Worm (Caenorhabditis elegans) whole organism, late embryonic: ENCODE measurements around the gene math-25.

Experiments
- C08G9.2 ChIP-seq: sonication (generic microtip); optimal IDR thresholded peaks from 2 replicates; lab custom pipeline; 2016; ENCODE audit warnings: mild to moderate bottlenecking, missing genetic modification characterization, moderate library complexity, missing compliant biosample characterization
- C38D4.7 ChIP-seq: fragments of 200-800 bp; sonication (Bioruptor generic); optimal IDR thresholded peaks from 2 replicates; lab custom pipeline; 2018; ENCODE audit warnings: mild to moderate bottlenecking, missing genetic modification characterization, moderate library complexity, missing compliant biosample characterization
- F13H6.1 ChIP-seq: sonication (generic microtip); optimal IDR thresholded peaks from 2 replicates; lab custom pipeline; 2016; ENCODE audit warnings: missing genetic modification characterization, missing compliant biosample characterization
- K09A11.1 ChIP-seq: sonication (generic microtip); optimal IDR thresholded peaks from 2 replicates; lab custom pipeline; 2017; ENCODE audit warnings: antibody characterized with exemption, mild to moderate bottlenecking, missing genetic modification characterization, missing compliant biosample characterization; ENCODE audit not compliant: insufficient read depth
- T23F11.4 ChIP-seq: fragments of 200-800 bp; sonication (Bioruptor generic); optimal IDR thresholded peaks from 2 replicates; lab custom pipeline; 2018; ENCODE audit warnings: mild to moderate bottlenecking, missing genetic modification characterization, missing compliant biosample characterization
- Y22D7AL.16 ChIP-seq: sonication (generic microtip); optimal IDR thresholded peaks from 2 replicates; lab custom pipeline; 2016; ENCODE audit warnings: missing genetic modification characterization, missing compliant biosample characterization
- ahr-1 ChIP-seq: sonication (generic microtip); optimal IDR thresholded peaks from 2 replicates; lab custom pipeline; 2016; ENCODE audit warnings: missing genetic modification characterization, missing compliant biosample characterization
- ama-1 ChIP-seq: fragments of 150-350 bp; optimal IDR thresholded peaks from 2 replicates; lab custom pipeline; 2014
- ceh-14 ChIP-seq: sonication (generic microtip); optimal IDR thresholded peaks from 2 replicates; lab custom pipeline; 2016; ENCODE audit warnings: missing genotype, missing genetic modification characterization, missing compliant biosample characterization
- ceh-18 ChIP-seq: sonication (generic microtip); optimal IDR thresholded peaks from 2 replicates; lab custom pipeline; 2016; ENCODE audit warnings: missing genetic modification characterization, missing compliant biosample characterization
- ceh-19 ChIP-seq: fragments of 200-800 bp; sonication (Bioruptor generic); optimal IDR thresholded peaks from 2 replicates; lab custom pipeline; 2018; ENCODE audit warnings: mild to moderate bottlenecking, missing genetic modification characterization, missing compliant biosample characterization
- ceh-2 ChIP-seq: sonication (generic microtip); optimal IDR thresholded peaks from 2 replicates; lab custom pipeline; 2016; ENCODE audit warnings: missing genotype, missing genetic modification characterization, missing compliant biosample characterization
- ceh-22 ChIP-seq: sonication (generic microtip); optimal IDR thresholded peaks from 2 replicates; lab custom pipeline; 2017; ENCODE audit warnings: missing biosample characterization, missing genetic modification characterization
- ceh-30 ChIP-seq: fragments of 150-350 bp; optimal IDR thresholded peaks from 2 replicates; lab custom pipeline; 2014; ENCODE audit warnings: missing biosample characterization, missing genetic modification characterization
- ceh-34 ChIP-seq: sonication (generic microtip); optimal IDR thresholded peaks from 2 replicates; lab custom pipeline; 2016; ENCODE audit warnings: mild to moderate bottlenecking, missing genetic modification characterization, missing compliant biosample characterization
- ceh-45 ChIP-seq: fragments of 200-800 bp; sonication (Bioruptor generic); IDR thresholded peaks from 2 replicates; pipeline ENCODE4 v1.3.6; 2022; ENCODE audit warnings: missing genetic modification reagents, missing genetic modification characterization, missing compliant biosample characterization
- ceh-6 ChIP-seq: fragments of 200-800 bp; sonication (Bioruptor generic); optimal IDR thresholded peaks from 2 replicates; lab custom pipeline; 2018; ENCODE audit warnings: mild to moderate bottlenecking, missing genetic modification characterization, missing compliant biosample characterization
- ceh-9 ChIP-seq: sonication (generic microtip); optimal IDR thresholded peaks from 2 replicates; lab custom pipeline; 2016; ENCODE audit warnings: mild to moderate bottlenecking, missing genetic modification characterization, inconsistent platforms, missing compliant biosample characterization
- che-1 ChIP-seq: sonication (generic microtip); optimal IDR thresholded peaks from 2 replicates; lab custom pipeline; 2016; ENCODE audit warnings: mild to moderate bottlenecking, missing genetic modification characterization, missing compliant biosample characterization
- dmd-4 ChIP-seq: sonication (generic microtip); optimal IDR thresholded peaks from 2 replicates; lab custom pipeline; 2016; ENCODE audit warnings: borderline replicate concordance, missing genetic modification characterization, missing compliant biosample characterization
- ets-4 ChIP-seq: sonication (generic microtip); optimal IDR thresholded peaks from 2 replicates; lab custom pipeline; 2016; ENCODE audit warnings: missing genetic modification characterization, missing compliant biosample characterization
- eyg-1 ChIP-seq: sonication (generic microtip); optimal IDR thresholded peaks from 2 replicates; lab custom pipeline; 2016; ENCODE audit warnings: missing genotype, missing genetic modification characterization, missing compliant biosample characterization
- fkh-10 ChIP-seq: fragments of 150-350 bp; optimal IDR thresholded peaks from 2 replicates; lab custom pipeline; 2014; ENCODE audit warnings: missing biosample characterization, missing genetic modification reagents, missing genetic modification characterization
- fkh-6 ChIP-seq: sonication (generic microtip); optimal IDR thresholded peaks from 2 replicates; lab custom pipeline; 2016; ENCODE audit warnings: missing genetic modification characterization, missing compliant biosample characterization
- gmeb-2 ChIP-seq: sonication (generic microtip); optimal IDR thresholded peaks from 2 replicates; lab custom pipeline; 2016; ENCODE audit warnings: missing genetic modification characterization, inconsistent platforms, missing compliant biosample characterization
- hlh-13 ChIP-seq: fragments of 200-800 bp; sonication (Bioruptor generic); optimal IDR thresholded peaks from 2 replicates; lab custom pipeline; 2018; ENCODE audit warnings: mild to moderate bottlenecking, missing genetic modification characterization, missing compliant biosample characterization
- hlh-15 ChIP-seq: sonication (generic microtip); optimal IDR thresholded peaks from 2 replicates; lab custom pipeline; 2016; ENCODE audit warnings: missing genetic modification characterization, missing compliant biosample characterization
- hlh-8 ChIP-seq: sonication (generic microtip); optimal IDR thresholded peaks from 2 replicates; lab custom pipeline; 2016; ENCODE audit warnings: missing genotype, missing genetic modification characterization, missing compliant biosample characterization
- lim-6 ChIP-seq: sonication (generic microtip); optimal IDR thresholded peaks from 2 replicates; lab custom pipeline; 2016; ENCODE audit warnings: missing genetic modification characterization, missing compliant biosample characterization
- nfya-1 ChIP-seq: sonication (generic microtip); optimal IDR thresholded peaks from 2 replicates; lab custom pipeline; 2017; ENCODE audit warnings: missing genetic modification characterization, mild to moderate bottlenecking, missing compliant biosample characterization, antibody characterized with exemption, moderate library complexity
- pat-9 ChIP-seq: fragments of 200-800 bp; sonication (Bioruptor generic); optimal IDR thresholded peaks from 2 replicates; lab custom pipeline; 2018; ENCODE audit warnings: mild to moderate bottlenecking, missing genetic modification characterization, moderate library complexity, missing compliant biosample characterization
- pax-1 ChIP-seq: fragments of 150-350 bp; optimal IDR thresholded peaks from 2 replicates; lab custom pipeline; 2014; ENCODE audit warnings: missing biosample characterization, missing genetic modification characterization
- pha-4 ChIP-seq: fragments of 150-350 bp; optimal IDR thresholded peaks from 2 replicates; lab custom pipeline; 2018; ENCODE audit warnings: missing biosample characterization, missing genetic modification reagents, missing genetic modification characterization
- pqm-1 ChIP-seq: sonication (generic microtip); optimal IDR thresholded peaks from 2 replicates; lab custom pipeline; 2016; ENCODE audit warnings: missing genetic modification characterization, missing compliant biosample characterization
- pros-1 ChIP-seq: fragments of 150-350 bp; optimal IDR thresholded peaks from 2 replicates; lab custom pipeline; 2014; ENCODE audit warnings: missing biosample characterization, missing genetic modification reagents, missing genetic modification characterization
- ref-2 ChIP-seq: sonication (generic microtip); optimal IDR thresholded peaks from 2 replicates; lab custom pipeline; 2016; ENCODE audit warnings: missing genetic modification characterization, missing compliant biosample characterization
- rnt-1 ChIP-seq: sonication (generic microtip); optimal IDR thresholded peaks from 2 replicates; lab custom pipeline; 2016; ENCODE audit warnings: missing genetic modification characterization, missing compliant biosample characterization
- sdc-2 ChIP-seq: sonication (generic microtip); optimal IDR thresholded peaks from 2 replicates; lab custom pipeline; 2016; ENCODE audit warnings: missing genotype, missing genetic modification characterization, missing compliant biosample characterization
- sox-2 ChIP-seq: fragments of 200-800 bp; sonication (Bioruptor generic); IDR thresholded peaks from 2 replicates; pipeline ENCODE4 v1.3.6; 2022; ENCODE audit warnings: missing genetic modification reagents, missing genetic modification characterization, missing compliant biosample characterization
- tbx-7 ChIP-seq: sonication (generic microtip); optimal IDR thresholded peaks from 2 replicates; lab custom pipeline; 2016; ENCODE audit warnings: missing genotype, missing genetic modification characterization, missing compliant biosample characterization
- ttx-3 ChIP-seq: sonication (generic microtip); optimal IDR thresholded peaks from 2 replicates; lab custom pipeline; 2016; ENCODE audit warnings: missing genetic modification reagents, missing genetic modification characterization, missing compliant biosample characterization
- unc-42 ChIP-seq: sonication (generic microtip); optimal IDR thresholded peaks from 2 replicates; lab custom pipeline; 2016; ENCODE audit warnings: missing genotype, missing genetic modification characterization, missing compliant biosample characterization
- unc-55 ChIP-seq: sonication (generic microtip); optimal IDR thresholded peaks from 2 replicates; lab custom pipeline; 2017; ENCODE audit warnings: missing biosample characterization, missing genetic modification reagents, missing genetic modification characterization
- ztf-16 ChIP-seq: sonication (generic microtip); optimal IDR thresholded peaks from 2 replicates; lab custom pipeline; 2017; ENCODE audit warnings: missing genetic modification characterization, missing compliant biosample characterization

Gene math-25

DNA sequence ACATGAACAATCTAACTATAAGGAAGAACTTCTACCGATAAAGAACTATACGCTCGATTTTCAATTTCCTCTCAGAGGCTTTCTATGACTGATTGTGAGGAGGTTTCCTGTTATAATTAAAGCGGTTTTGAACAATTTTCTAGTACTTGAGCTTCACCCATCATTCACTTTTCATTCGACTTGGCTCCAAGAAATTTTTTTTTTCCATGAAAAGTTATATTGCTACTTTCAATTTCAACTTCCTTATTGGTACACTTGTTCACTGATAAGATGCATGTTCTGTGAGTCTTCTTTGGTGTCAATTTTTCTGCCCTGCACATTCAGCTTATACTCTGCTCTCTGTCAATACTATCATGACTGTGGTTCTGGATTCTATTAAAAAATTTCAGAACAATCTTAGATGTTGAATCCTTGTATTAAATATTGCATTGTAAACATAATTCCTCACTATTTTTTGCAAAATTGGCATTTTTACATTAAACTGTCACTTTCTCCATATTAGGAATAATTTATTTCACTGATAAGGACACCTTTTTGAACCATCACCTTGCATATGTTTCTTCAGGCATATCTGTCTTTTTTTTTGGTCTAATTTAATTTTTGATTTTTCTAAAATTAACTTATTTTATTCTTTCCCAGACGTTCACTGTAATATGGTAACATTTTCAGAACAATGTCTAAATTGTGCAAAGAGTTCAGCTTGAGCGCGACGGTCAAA is 24.8 kb upstream of the math-25 start, which contains the start of gene math-10:
math-10 (plus strand) TSS at position 668 of the 718 bp plus-strand sequence.
- TF ChIP-seq ceh-30 (tag; lab: Kevin White, UChicago), result no peak
- TF ChIP-seq ama-1 (lab: Kevin White, UChicago), result no peak
- TF ChIP-seq dmd-4 (tag; lab: Kevin White, UChicago), result no peak
- no peak for TF ChIP-seq ceh-22 (tag; lab: Kevin White, UChicago)
- TF ChIP-seq tbx-7 (tag; lab: Kevin White, UChicago), result no peak
- TF ChIP-seq T23F11.4 (GFP tag; lab: Kevin White, UChicago), result no peak
- no peak for TF ChIP-seq pros-1 (tag; lab: Kevin White, UChicago)
- TF ChIP-seq sox-2 (GFP tag; lab: Robert Waterston, UW), result no peak
- no peak for TF ChIP-seq hlh-8 (tag; lab: Kevin White, UChicago)
- TF ChIP-seq sdc-2 (tag; lab: Kevin White, UChicago), result no peak

DNA sequence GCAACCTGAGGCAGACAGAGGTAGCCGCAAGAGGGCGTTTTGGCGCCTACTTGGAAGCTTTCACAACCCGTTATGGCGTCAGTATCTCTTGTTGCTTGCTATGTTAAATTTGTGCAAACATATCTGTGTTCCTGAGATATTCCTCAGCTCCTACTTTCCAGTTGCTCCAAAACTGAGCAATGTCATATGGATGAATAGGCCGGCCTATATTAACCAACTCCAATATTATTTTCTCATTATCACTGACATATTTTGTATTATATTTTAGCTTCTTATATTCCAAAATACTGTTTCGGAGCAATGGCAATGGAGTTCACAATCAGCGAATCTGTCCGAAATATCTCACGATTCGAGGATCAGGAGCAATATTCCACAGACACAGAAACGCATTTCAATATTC is 20.2 kb upstream of the math-25 start, which contains the start of gene math-13:
math-13 (plus strand) TSS at position 301 of the 400 bp plus-strand sequence.
- TF ChIP-seq lim-6 (tag; lab: Kevin White, UChicago), result no peak
- TF ChIP-seq ceh-45 (GFP tag; lab: Robert Waterston, UW), result no peak
- no peak for TF ChIP-seq ahr-1 (tag; lab: Kevin White, UChicago)
- no peak for TF ChIP-seq gmeb-2 (tag; lab: Kevin White, UChicago)
- TF ChIP-seq sdc-2 (tag; lab: Kevin White, UChicago), result no peak
- no peak for TF ChIP-seq hlh-13 (GFP tag; lab: Kevin White, UChicago)
- TF ChIP-seq dmd-4 (tag; lab: Kevin White, UChicago), result no peak
- no peak for TF ChIP-seq ceh-14
- no peak for TF ChIP-seq ceh-18 (tag; lab: Kevin White, UChicago)
- TF ChIP-seq C38D4.7, result no peak
- TF ChIP-seq pqm-1, result no peak

DNA sequence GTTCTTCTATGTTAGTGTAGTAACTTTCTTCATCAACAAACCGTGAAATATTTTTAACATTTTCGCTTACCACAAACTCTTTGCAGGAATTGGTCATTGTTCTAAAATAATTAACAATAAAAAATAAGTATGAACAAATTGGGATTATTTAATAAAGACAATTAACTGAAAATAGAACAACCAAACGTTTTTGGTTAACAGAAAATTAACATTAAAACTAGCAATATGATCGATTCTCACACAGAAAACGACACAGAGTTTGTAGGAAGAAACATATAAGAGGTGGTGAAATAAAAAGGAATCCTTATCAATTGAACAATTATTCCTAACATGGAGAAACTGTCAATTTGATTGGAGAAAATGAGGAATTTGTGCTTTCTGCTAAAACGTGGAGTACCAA is 17.2 kb upstream of the math-25 start, which contains the start of gene math-16:
math-16 (minus strand) TSS at position 101 of the 400 bp plus-strand sequence.
- TF ChIP-seq C08G9.2 (tag; lab: Kevin White, UChicago) (no peak), fkh-6 (tag; lab: Kevin White, UChicago) (no peak), pax-1 (no peak), nfya-1 (tag; lab: Kevin White, UChicago) (no peak), unc-42 (tag; lab: Kevin White, UChicago) (no peak), ttx-3 (no peak), pha-4 (tag; lab: Kevin White, UChicago) (no peak), ceh-6 (GFP tag; lab: Kevin White, UChicago) (no peak), pat-9 (no peak), ceh-2 (tag; lab: Kevin White, UChicago) (no peak), che-1 (no peak), K09A11.1 (tag; lab: Kevin White, UChicago) (no peak), tbx-7 (tag; lab: Kevin White, UChicago) (no peak), eyg-1 (tag; lab: Kevin White, UChicago) (no peak), ets-4 (tag; lab: Kevin White, UChicago) (no peak), ama-1 (lab: Kevin White, UChicago) (no peak), T23F11.4 (GFP tag; lab: Kevin White, UChicago) (no peak), ceh-34 (tag; lab: Kevin White, UChicago) (no peak), F13H6.1 (tag; lab: Kevin White, UChicago) (no peak)
- TF ChIP-seq, all 69 proteins: peak for 0

DNA sequence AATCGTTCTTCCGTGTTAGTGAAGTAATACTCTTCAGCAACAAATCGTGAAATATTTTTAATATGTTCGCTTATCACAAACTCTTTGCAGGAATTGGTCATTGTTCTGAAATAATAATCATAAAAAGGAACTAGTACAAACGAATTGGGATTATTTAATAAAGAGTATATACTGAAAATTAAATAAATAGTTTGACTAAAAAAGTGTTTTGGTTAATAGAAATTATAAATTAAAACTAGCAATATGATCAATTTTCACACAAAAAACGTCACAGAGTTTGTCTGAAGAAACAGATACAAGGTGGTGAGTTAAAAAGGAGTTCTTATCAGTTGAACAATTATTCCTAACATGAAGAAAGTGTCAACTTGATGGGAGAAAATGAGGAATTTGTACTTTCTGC is 13.2 kb upstream of the math-25 start, which contains the start of gene math-5:
math-5 (minus strand) TSS at position 101 of the 400 bp plus-strand sequence.
- TF ChIP-seq T23F11.4 (GFP tag; lab: Kevin White, UChicago), result no peak
- TF ChIP-seq pros-1 (tag; lab: Kevin White, UChicago), result no peak
- TF ChIP-seq rnt-1 (tag; lab: Kevin White, UChicago), result no peak
- TF ChIP-seq ceh-45 (GFP tag; lab: Robert Waterston, UW), result no peak
- no peak for TF ChIP-seq fkh-10 (GFP tag; lab: Kevin White, UChicago)
- TF ChIP-seq ceh-9 (tag; lab: Kevin White, UChicago), result no peak
- TF ChIP-seq ahr-1 (tag; lab: Kevin White, UChicago), result no peak
- no peak for TF ChIP-seq Y22D7AL.16 (tag; lab: Kevin White, UChicago)
- TF ChIP-seq ceh-2 (tag; lab: Kevin White, UChicago), result no peak
- TF ChIP-seq F13H6.1 (tag; lab: Kevin White, UChicago), result no peak
- TF ChIP-seq K09A11.1 (tag; lab: Kevin White, UChicago), result no peak
- no peak for TF ChIP-seq hlh-15 (tag; lab: Kevin White, UChicago)
- TF ChIP-seq ztf-16 (tag; lab: Kevin White, UChicago), result no peak
- TF ChIP-seq unc-55 (GFP tag; lab: Kevin White, UChicago), result no peak
- no peak for TF ChIP-seq ref-2 (tag; lab: Kevin White, UChicago)
- TF ChIP-seq ceh-19 (GFP tag; lab: Kevin White, UChicago), result no peak
- no peak for TF ChIP-seq ceh-14
- TF ChIP-seq ceh-34 (tag; lab: Kevin White, UChicago), result no peak
- no peak for TF ChIP-seq hlh-8 (tag; lab: Kevin White, UChicago)
- TF ChIP-seq ceh-30 (tag; lab: Kevin White, UChicago), result no peak
- TF ChIP-seq, all 69 proteins: peak for 0
